Worm (Caenorhabditis elegans) whole organism, L4 larva: ENCODE measurements around the gene nep-11.

ENCODE experiments used
- fkh-10 ChIP-seq: fragments of 150-350 bp; optimal IDR thresholded peaks from 2 replicates; lab custom pipeline; 2014; ENCODE audit warnings: missing biosample characterization, missing genetic modification reagents, missing genetic modification characterization
- lin-1 ChIP-seq: fragments of 200-800 bp; sonication (Bioruptor generic); IDR thresholded peaks from 2 replicates; pipeline ENCODE4 v1.3.6; 2022; ENCODE audit warnings: missing genetic modification reagents, missing genetic modification characterization, missing compliant biosample characterization
- pha-4 ChIP-seq, 2 experiments: fragments of 150-350 bp in 1 of 2; fragments of 200-800 bp in 1 of 2; sonication (Bioruptor generic) in 1 of 2; IDR thresholded peaks in 1 of 2; optimal IDR thresholded peaks in 1 of 2; 2 replicates each; pipeline versions ENCODE4 v1.3.6 to Lab custom; 2014 to 2022; ENCODE audit warnings: missing genetic modification characterization in 2 of 2, missing genetic modification reagents in 2 of 2, missing biosample characterization in 1 of 2, missing compliant biosample characterization in 1 of 2
- unc-39 ChIP-seq: sonication (generic microtip); optimal IDR thresholded peaks from 2 replicates; lab custom pipeline; 2017; ENCODE audit warnings: missing biosample characterization, missing genetic modification characterization

- TF ChIP-seq unc-39 (tag; lab: Kevin White, UChicago), result no peak
- TF ChIP-seq fkh-10 (GFP tag; lab: Kevin White, UChicago), result no peak
- no peak for TF ChIP-seq lin-1 (GFP tag; lab: Robert Waterston, UW)
- TF ChIP-seq pha-4 (GFP tag; IDR thresholded peaks at IDR 0.05; lab: Robert Waterston, UW), result no peak
- no peak for TF ChIP-seq pha-4 (tag; optimal IDR thresholded peaks at IDR 0.05; lab: Kevin White, UChicago)
These were observed 39.6 kb downstream of the nep-11 start, which contains the start of gene T06D4.2 for ce11 chrII:3385736-3386135.
